Worm (Caenorhabditis elegans) whole organism, early embryonic: Measurements from ENCODE around the gene dyf-4.

Experiments used
- B0310.2 ChIP-seq: sonication (generic microtip); optimal IDR thresholded peaks from 2 replicates; lab custom pipeline; 2016; ENCODE audit warnings: mild to moderate bottlenecking, missing genetic modification characterization, missing compliant biosample characterization
- F13C5.2 ChIP-seq: sonication (generic microtip); optimal IDR thresholded peaks from 2 replicates; lab custom pipeline; 2017; ENCODE audit warnings: mild to moderate bottlenecking, missing genetic modification characterization, inconsistent platforms, missing compliant biosample characterization
- aly-1 ChIP-seq: sonication (generic microtip); optimal IDR thresholded peaks from 2 replicates; lab custom pipeline; 2016; ENCODE audit warnings: missing genetic modification characterization, missing compliant biosample characterization
- ama-1 ChIP-seq: fragments of 150-350 bp; optimal IDR thresholded peaks from 2 replicates; lab custom pipeline; 2014
- ets-7 ChIP-seq: sonication (generic microtip); optimal IDR thresholded peaks from 2 replicates; lab custom pipeline; 2016; ENCODE audit warnings: missing genotype, missing genetic modification characterization, missing compliant biosample characterization
- flt-1 ChIP-seq: fragments of 200-800 bp; sonication (Bioruptor generic); IDR thresholded peaks from 2 replicates; pipeline ENCODE4 v1.3.6; 2022; ENCODE audit warnings: missing genetic modification characterization, missing compliant biosample characterization
- hmbx-1 ChIP-seq: sonication (generic microtip); optimal IDR thresholded peaks from 2 replicates; lab custom pipeline; 2016; ENCODE audit warnings: mild to moderate bottlenecking, missing genetic modification characterization, missing compliant biosample characterization
- hmg-4 ChIP-seq: fragments of 200-800 bp; sonication (Bioruptor generic); optimal IDR thresholded peaks from 2 replicates; lab custom pipeline; 2018; ENCODE audit warnings: mild to moderate bottlenecking, missing genetic modification characterization, missing compliant biosample characterization
- hnd-1 ChIP-seq: sonication (generic microtip); optimal IDR thresholded peaks from 2 replicates; lab custom pipeline; 2016; ENCODE audit warnings: missing genetic modification characterization, missing compliant biosample characterization
- pes-1 ChIP-seq: fragments of 200-800 bp; sonication (Bioruptor generic); IDR thresholded peaks from 2 replicates; pipeline ENCODE4 v1.3.6; 2022; ENCODE audit warnings: missing genetic modification reagents, missing genetic modification characterization, missing compliant biosample characterization
- scrt-1 ChIP-seq: fragments of 200-800 bp; sonication (Bioruptor generic); IDR thresholded peaks from 2 replicates; pipeline ENCODE4 v1.3.6; 2022; ENCODE audit warnings: missing genetic modification characterization, missing compliant biosample characterization
- sea-1 ChIP-seq: fragments of 200-800 bp; sonication (Bioruptor generic); conservative IDR thresholded peaks from 2 replicates; pipeline ENCODE4 v1.3.6; 2022; ENCODE audit warnings: missing genetic modification characterization, missing compliant biosample characterization
- tbx-37 ChIP-seq: fragments of 200-800 bp; sonication (Bioruptor generic); conservative IDR thresholded peaks from 2 replicates; pipeline ENCODE4 v1.3.6; 2022; ENCODE audit warnings: missing genetic modification reagents, missing genetic modification characterization, missing compliant biosample characterization

DNA sequence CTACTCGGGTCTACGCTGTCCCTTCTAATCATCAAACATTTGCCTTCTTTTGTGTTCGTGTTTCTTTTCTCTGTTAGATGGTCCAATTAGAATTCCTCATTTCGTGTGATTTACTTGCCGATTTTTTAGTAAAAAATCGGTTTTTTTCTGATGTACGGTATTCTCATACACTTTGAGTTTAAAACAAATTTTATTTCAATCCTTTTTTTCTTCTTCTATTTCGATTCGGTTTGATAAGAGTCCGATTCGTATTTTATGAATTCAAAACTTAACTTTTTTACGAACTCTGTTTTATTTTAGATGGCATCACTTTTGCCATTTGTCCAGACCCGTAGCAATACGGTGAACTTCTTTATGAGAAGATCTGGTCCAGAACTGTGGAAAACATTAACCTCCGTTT, 37.6 kb upstream of the dyf-4 start, which contains the start of gene mrps-5:
- TF ChIP-seq pes-1 (GFP tag; lab: Robert Waterston, UW) (no peak), ama-1 (lab: Kevin White, UChicago) (no peak), B0310.2 (tag; lab: Kevin White, UChicago) (no peak), tbx-37 (no peak), sea-1 (no peak), aly-1 (tag; lab: Kevin White, UChicago) (no peak), flt-1 (GFP tag; lab: Robert Waterston, UW) (no peak), hnd-1 (no peak), scrt-1 (GFP tag; lab: Robert Waterston, UW) (no peak), F13C5.2 (tag; lab: Kevin White, UChicago) (no peak), hmg-4 (GFP tag; lab: Kevin White, UChicago) (no peak), ets-7 (tag; lab: Kevin White, UChicago) (no peak), hmbx-1 (no peak)
